Fruit fly (Drosophila melanogaster): Measurements from ENCODE around the gene Trhn.
A peak's percentile ranks its signal among the peaks of the same experiment; 100 is the strongest.

dm6 chr3L:1183467-1183866, 9.5 kb downstream of the Trhn start:
- TF ChIP-seq CG34367 (tag; optimal IDR thresholded peaks at IDR 0.05) (no peak), gl (tag; optimal IDR thresholded peaks at IDR 0.05) (no peak), Snoo (tag; optimal IDR thresholded peaks at IDR 0.05) (no peak), CG32121 (GFP tag; IDR thresholded peaks at IDR 0.05) (no peak), CG4496 (GFP tag; IDR thresholded peaks at IDR 0.05) (no peak), fd96Ca (GFP tag; IDR thresholded peaks at IDR 0.05) (peak; percentile 49; the same call in 1 of the 3 replicates), Pif1A (GFP tag; optimal IDR thresholded peaks at IDR 0.05) (no peak), CG12605 (GFP tag; IDR thresholded peaks at IDR 0.05) (no peak), EcR (GFP tag; optimal IDR thresholded peaks at IDR 0.05) (no peak), D1 (tag; optimal IDR thresholded peaks at IDR 0.05) (no peak), CG15710 (tag; optimal IDR thresholded peaks at IDR 0.05) (peak; percentile 46)
